Fruit fly (Drosophila melanogaster): ENCODE measurements around the gene ppk19.

dm6 chr3R:29689211-29689610, 17.0 kb downstream of the ppk19 start, which contains the start of gene Obp99c:
- TF ChIP-seq Ets65A (GFP tag) = no peak
- no peak for TF ChIP-seq CG12219 (GFP tag; optimal IDR thresholded peaks at IDR 0.05)
- TF ChIP-seq luna (GFP tag; optimal IDR thresholded peaks at IDR 0.05) = no peak
- TF ChIP-seq cwo (GFP tag; optimal IDR thresholded peaks at IDR 0.05) = no peak
- no peak for TF ChIP-seq CG17829 (tag; optimal IDR thresholded peaks at IDR 0.05)
- no peak for TF ChIP-seq CG7786 (GFP tag; optimal IDR thresholded peaks at IDR 0.05)

Data from whole organism, embryonic.